Fruit fly (Drosophila melanogaster) whole organism, embryonic: ENCODE results near the gene dpp.

Experiments used
- ATbp ChIP-seq: fragments of 200-800 bp; sonication (Bioruptor generic); optimal IDR thresholded peaks from 2 replicates; lab custom pipeline; 2017; ENCODE audit warnings: missing biosample characterization, mild to moderate bottlenecking, missing genetic modification characterization, missing genetic modification reagents
- BtbVII ChIP-seq: fragments of 200-800 bp; sonication (Bioruptor generic); optimal IDR thresholded peaks from 3 replicates; lab custom pipeline; 2017; ENCODE audit warnings: missing biosample characterization, mild to moderate bottlenecking, missing genetic modification characterization
- CG11504 ChIP-seq: fragments of 200-800 bp; sonication (Bioruptor generic); optimal IDR thresholded peaks from 3 replicates; lab custom pipeline; 2019; ENCODE audit warnings: missing biosample characterization, mild to moderate bottlenecking, missing genetic modification characterization, moderate library complexity
- CG12769 ChIP-seq: fragments of 200-800 bp; sonication (Bioruptor generic); optimal IDR thresholded peaks from 2 replicates; lab custom pipeline; 2019; ENCODE audit warnings: missing biosample characterization, mild to moderate bottlenecking, missing genetic modification characterization, moderate library complexity
- CG13424 ChIP-seq: fragments of 200-800 bp; sonication (Bioruptor generic); optimal IDR thresholded peaks from 2 replicates; lab custom pipeline; 2019; ENCODE audit warnings: missing biosample characterization, mild to moderate bottlenecking, missing genetic modification characterization, moderate library complexity
- CG15269 ChIP-seq: fragments of 200-800 bp; sonication (Bioruptor generic); optimal IDR thresholded peaks from 2 replicates; lab custom pipeline; 2018; ENCODE audit warnings: missing biosample characterization, mild to moderate bottlenecking, missing genetic modification characterization, moderate library complexity
- CG17328 ChIP-seq: fragments of 200-800 bp; sonication (Bioruptor generic); IDR thresholded peaks from 2 replicates; pipeline ENCODE4 v1.3.6; 2022; ENCODE audit warnings: missing biosample characterization, missing genetic modification characterization
- CG17359 ChIP-seq: fragments of 200-800 bp; sonication (Bioruptor generic); optimal IDR thresholded peaks from 3 replicates; lab custom pipeline; 2018; ENCODE audit warnings: missing biosample characterization, mild to moderate bottlenecking, missing genetic modification characterization, moderate library complexity
- CG17385 ChIP-seq: fragments of 200-800 bp; sonication (Bioruptor generic); optimal IDR thresholded peaks from 3 replicates; lab custom pipeline; 2018; ENCODE audit warnings: missing biosample characterization, mild to moderate bottlenecking, missing genetic modification characterization
- CG18599 ChIP-seq: fragments of 200-800 bp; sonication (Bioruptor generic); optimal IDR thresholded peaks from 3 replicates; lab custom pipeline; 2017; ENCODE audit warnings: missing biosample characterization, missing genetic modification characterization, mild to moderate bottlenecking, moderate library complexity, missing genetic modification reagents
- CG2678 ChIP-seq: fragments of 200-800 bp; sonication (Bioruptor generic); optimal IDR thresholded peaks from 3 replicates; lab custom pipeline; 2019; ENCODE audit warnings: missing biosample characterization, mild to moderate bottlenecking, missing genetic modification characterization, moderate library complexity
- CG31388 ChIP-seq: fragments of 200-800 bp; sonication (Bioruptor generic); optimal IDR thresholded peaks from 2 replicates; lab custom pipeline; 2016; ENCODE audit warnings: missing biosample characterization, missing genetic modification characterization
- CG3838 ChIP-seq: fragments of 200-800 bp; sonication (Bioruptor generic); optimal IDR thresholded peaks from 3 replicates; lab custom pipeline; 2016; ENCODE audit warnings: missing biosample characterization, missing genetic modification characterization
- CG6689 ChIP-seq: fragments of 200-800 bp; sonication (Bioruptor generic); IDR thresholded peaks from 2 replicates; pipeline ENCODE4 v1.3.6; 2022; ENCODE audit warnings: missing biosample characterization, missing genetic modification characterization
- CG7357 ChIP-seq: fragments of 200-800 bp; sonication (Bioruptor generic); IDR thresholded peaks from 3 replicates; pipeline ENCODE4 v1.3.6; 2022; ENCODE audit warnings: missing biosample characterization, missing genetic modification characterization
- CG7556 ChIP-seq: fragments of 200-800 bp; sonication (Bioruptor generic); optimal IDR thresholded peaks from 2 replicates; lab custom pipeline; 2017; ENCODE audit warnings: missing biosample characterization, mild to moderate bottlenecking, missing genetic modification characterization
- CG7839 ChIP-seq: fragments of 200-800 bp; sonication (Bioruptor generic); optimal IDR thresholded peaks from 3 replicates; lab custom pipeline; 2018; ENCODE audit warnings: missing biosample characterization, mild to moderate bottlenecking, missing genetic modification characterization, moderate library complexity
- Fer1 ChIP-seq: fragments of 200-800 bp; sonication (Bioruptor generic); optimal IDR thresholded peaks from 2 replicates; lab custom pipeline; 2017; ENCODE audit warnings: missing biosample characterization, mild to moderate bottlenecking, missing genetic modification characterization
- Fer3 ChIP-seq: fragments of 200-800 bp; sonication (Bioruptor generic); optimal IDR thresholded peaks from 2 replicates; lab custom pipeline; 2018; ENCODE audit warnings: missing biosample characterization, mild to moderate bottlenecking, missing genetic modification characterization, moderate library complexity
- Hmx ChIP-seq: fragments of 200-800 bp; sonication (Bioruptor generic); optimal IDR thresholded peaks from 2 replicates; lab custom pipeline; 2016; ENCODE audit warnings: missing biosample characterization, missing genetic modification characterization
- Hr39 ChIP-seq: fragments of >200 bp; optimal IDR thresholded peaks from 2 replicates; lab custom pipeline; 2017
- Hr51 ChIP-seq, 2 experiments: fragments of 200-800 bp; sonication (Bioruptor generic); optimal IDR thresholded peaks; 2 replicates in 1 of 2; 3 replicates in 1 of 2; lab custom pipeline; 2016 to 2018; ENCODE audit warnings: missing biosample characterization in 2 of 2, missing genetic modification characterization in 2 of 2, mild to moderate bottlenecking in 1 of 2, moderate library complexity in 1 of 2
- Med ChIP-seq: fragments of 200-800 bp; sonication (Bioruptor generic); peaks from one replicate; lab custom pipeline; 2016; ENCODE audit warnings: missing biosample characterization, missing genetic modification characterization, mild to moderate bottlenecking, inconsistent platforms, moderate library complexity
- Nf-YB ChIP-seq: fragments of 200-800 bp; sonication (Bioruptor generic); optimal IDR thresholded peaks from 3 replicates; lab custom pipeline; 2019; ENCODE audit warnings: missing biosample characterization, mild to moderate bottlenecking, missing genetic modification characterization, moderate library complexity
- PHDP ChIP-seq: fragments of 200-800 bp; sonication (Bioruptor generic); optimal IDR thresholded peaks from 3 replicates; lab custom pipeline; 2018; ENCODE audit warnings: missing biosample characterization, mild to moderate bottlenecking, missing genetic modification characterization, moderate library complexity
- Sox102F ChIP-seq: fragments of 200-800 bp; sonication (Bioruptor generic); optimal IDR thresholded peaks from 2 replicates; lab custom pipeline; 2018; ENCODE audit warnings: missing biosample characterization, mild to moderate bottlenecking, missing genetic modification characterization, moderate library complexity
- Spps ChIP-seq: fragments of 200-800 bp; sonication (Bioruptor generic); optimal IDR thresholded peaks from 2 replicates; lab custom pipeline; 2018; ENCODE audit warnings: missing biosample characterization, mild to moderate bottlenecking, missing genetic modification characterization
- Xrp1 ChIP-seq: fragments of 200-800 bp; sonication (Bioruptor generic); IDR thresholded peaks from 2 replicates; pipeline ENCODE4 v1.3.6; 2022; ENCODE audit warnings: missing biosample characterization, missing genetic modification characterization
- bsh ChIP-seq, 2 experiments: fragments of 200-800 bp; sonication (Bioruptor generic); optimal IDR thresholded peaks; 2 replicates each; lab custom pipeline; 2017 to 2018; ENCODE audit warnings: mild to moderate bottlenecking in 2 of 2, missing biosample characterization in 2 of 2, missing genetic modification characterization in 2 of 2, moderate library complexity in 1 of 2
- dmrt99B ChIP-seq: fragments of 200-800 bp; sonication (Bioruptor generic); optimal IDR thresholded peaks from 2 replicates; lab custom pipeline; 2018; ENCODE audit warnings: missing biosample characterization, mild to moderate bottlenecking, missing genetic modification characterization, moderate library complexity
- ems ChIP-seq: fragments of 200-800 bp; sonication (Bioruptor generic); optimal IDR thresholded peaks from 3 replicates; lab custom pipeline; 2016; ENCODE audit warnings: missing biosample characterization, missing genetic modification characterization
- exex ChIP-seq: fragments of 200-800 bp; sonication (Bioruptor generic); optimal IDR thresholded peaks from 4 replicates; lab custom pipeline; 2018; ENCODE audit warnings: missing biosample characterization, mild to moderate bottlenecking, missing genetic modification characterization, moderate library complexity
- fd96Cb ChIP-seq: fragments of 200-800 bp; sonication (Bioruptor generic); optimal IDR thresholded peaks from 2 replicates; lab custom pipeline; 2018; ENCODE audit warnings: missing biosample characterization, mild to moderate bottlenecking, missing genetic modification characterization, moderate library complexity
- gem ChIP-seq: fragments of 200-800 bp; sonication (Bioruptor generic); optimal IDR thresholded peaks from 2 replicates; lab custom pipeline; 2019; ENCODE audit warnings: missing biosample characterization, mild to moderate bottlenecking, missing genetic modification characterization, moderate library complexity
- hkb ChIP-seq, 2 experiments: fragments of 200-800 bp in 1 of 2; fragments of >200 bp in 1 of 2; sonication (Bioruptor generic) in 1 of 2; IDR thresholded peaks in 1 of 2; optimal IDR thresholded peaks in 1 of 2; 2 replicates each; pipeline versions ENCODE4 v1.3.6 to Lab custom; 2017 to 2022; ENCODE audit warnings: missing biosample characterization in 1 of 2, missing genetic modification characterization in 1 of 2
- inv ChIP-seq: fragments of 200-800 bp; sonication (Bioruptor generic); IDR thresholded peaks from 2 replicates; pipeline ENCODE4 v1.3.6; 2022; ENCODE audit warnings: missing biosample characterization, missing genetic modification characterization; ENCODE audit not compliant: partially characterized antibody
- kay ChIP-seq: fragments of 200-800 bp; sonication (Bioruptor generic); optimal IDR thresholded peaks from 2 replicates; lab custom pipeline; 2016; ENCODE audit warnings: missing biosample characterization, missing genetic modification characterization
- lab ChIP-seq: fragments of 200-800 bp; sonication (Bioruptor generic); optimal IDR thresholded peaks from 3 replicates; lab custom pipeline; 2017; ENCODE audit warnings: missing biosample characterization, missing genetic modification characterization, mild to moderate bottlenecking, moderate library complexity, missing genetic modification reagents
- lbe ChIP-seq: fragments of 200-800 bp; sonication (Bioruptor generic); optimal IDR thresholded peaks from 2 replicates; lab custom pipeline; 2016; ENCODE audit warnings: missing biosample characterization, mild to moderate bottlenecking, missing genetic modification characterization
- onecut ChIP-seq: fragments of 200-800 bp; sonication (Bioruptor generic); IDR thresholded peaks from 2 replicates; pipeline ENCODE4 v1.3.6; 2022; ENCODE audit warnings: missing biosample characterization, missing genetic modification characterization
- org-1 ChIP-seq: fragments of 200-800 bp; sonication (Bioruptor generic); optimal IDR thresholded peaks from 2 replicates; lab custom pipeline; 2017; ENCODE audit warnings: missing biosample characterization, missing genetic modification characterization
- peb ChIP-seq: fragments of 200-800 bp; sonication (Bioruptor generic); IDR thresholded peaks from 2 replicates; pipeline ENCODE4 v1.3.6; 2022; ENCODE audit warnings: missing biosample characterization, missing genetic modification characterization
- ranshi ChIP-seq: fragments of 200-800 bp; sonication (Bioruptor generic); IDR thresholded peaks from 2 replicates; pipeline ENCODE4 v1.3.6; 2022; ENCODE audit warnings: missing biosample characterization, missing genetic modification characterization
- row ChIP-seq: fragments of 200-800 bp; sonication (Bioruptor generic); IDR thresholded peaks from 3 replicates; pipeline ENCODE4 v1.3.6; 2022; ENCODE audit warnings: missing biosample characterization, missing genetic modification characterization
- salm ChIP-seq: fragments of 200-800 bp; sonication (Bioruptor generic); optimal IDR thresholded peaks from 2 replicates; lab custom pipeline; 2018; ENCODE audit warnings: missing biosample characterization, mild to moderate bottlenecking, missing genetic modification characterization
- schlank ChIP-seq: fragments of 200-800 bp; sonication (Bioruptor generic); optimal IDR thresholded peaks from 2 replicates; lab custom pipeline; 2018; ENCODE audit warnings: missing biosample characterization, mild to moderate bottlenecking, missing genetic modification characterization
- sens ChIP-seq: fragments of 200-800 bp; sonication (Bioruptor generic); peaks from one replicate; lab custom pipeline; 2016; ENCODE audit warnings: missing biosample characterization, missing genetic modification characterization
- trem ChIP-seq: fragments of 200-800 bp; optimal IDR thresholded peaks from 3 replicates; lab custom pipeline; 2019; ENCODE audit warnings: missing biosample characterization, mild to moderate bottlenecking, missing genetic modification characterization, moderate library complexity
- vnd ChIP-seq: fragments of 200-800 bp; sonication (Bioruptor generic); IDR thresholded peaks from 3 replicates; pipeline ENCODE4 v1.3.6; 2022; ENCODE audit warnings: missing biosample characterization, missing genetic modification characterization; ENCODE audit not compliant: partially characterized antibody
- vvl ChIP-seq: fragments of 200-800 bp; sonication (Bioruptor generic); IDR thresholded peaks from 2 replicates; pipeline ENCODE4 v1.3.6; 2022; ENCODE audit warnings: missing biosample characterization, missing genetic modification characterization

The dpp gene

DNA sequence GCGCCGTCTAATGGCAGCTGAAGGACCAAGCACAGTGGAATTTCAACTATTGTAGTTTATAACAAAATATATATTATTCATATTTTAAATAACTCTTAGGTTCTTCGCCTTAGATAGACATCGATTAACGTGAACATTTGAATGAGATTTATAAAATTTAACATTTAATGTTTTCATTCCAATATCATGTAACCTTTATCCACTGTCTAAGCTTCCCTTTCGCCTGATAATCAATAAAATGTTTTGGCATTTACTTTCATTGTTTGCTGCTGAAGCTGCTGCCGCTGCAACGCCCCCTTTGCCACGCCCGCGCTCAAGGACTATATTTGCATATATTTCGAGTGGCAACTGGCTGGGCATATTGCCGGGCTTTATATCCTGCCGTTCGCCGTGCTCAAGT, 33.3 kb upstream of the dpp start:
- TF ChIP-seq lab (GFP tag; lab: Kevin White, UChicago) (peak; percentile 35), CG11504 (tag; lab: Kevin White, UChicago) (peak; percentile 40), row (GFP tag; lab: Robert Waterston, UW) (peak; percentile 47; the same call in 2 of the 3 replicates), Hr51 (GFP tag; optimal IDR thresholded peaks at IDR 0.05; lab: Kevin White, UChicago) (peak in 1 of 2 experiments; percentile 6), CG2678 (tag; lab: Kevin White, UChicago) (peak; percentile 36), dmrt99B (tag; lab: Kevin White, UChicago) (peak; percentile 38), salm (tag; lab: Kevin White, UChicago) (no peak), Xrp1 (0 out of 2 replicates have a peak, but pooled peaks have one; percentile 9), inv (no peak), onecut (GFP tag; lab: Robert Waterston, UW) (peak; percentile 54), hkb (optimal IDR thresholded peaks at IDR 0.05; lab: Kevin White, UChicago) (no peak), hkb (GFP tag; IDR thresholded peaks at IDR 0.05; lab: Robert Waterston, UW) (no peak), sens (GFP tag; lab: Kevin White, UChicago) (peak; percentile 6), CG18599 (peak; percentile 48), CG12769 (tag; lab: Kevin White, UChicago) (no peak), gem (tag; lab: Kevin White, UChicago) (peak; percentile 40), Spps (tag; lab: Kevin White, UChicago) (no peak), CG6689 (GFP tag; lab: Robert Waterston, UW) (0 out of 2 replicates have a peak, but pooled peaks have one; percentile 14), Fer1 (peak; percentile 18), vnd (no peak), CG17328 (peak; percentile 45; the same call in 1 of the 2 replicates), exex (no peak), ATbp (GFP tag; lab: Kevin White, UChicago) (peak; percentile 3), CG7556 (GFP tag; lab: Kevin White, UChicago) (peak; percentile 16), Med (peak; percentile 70), Sox102F (peak; percentile 37), CG13424 (peak; percentile 10), vvl (GFP tag; lab: Robert Waterston, UW) (peak; percentile 27; the same call in 1 of the 2 replicates), CG7839 (tag; lab: Kevin White, UChicago) (peak; percentile 8), bsh (GFP tag; optimal IDR thresholded peaks at IDR 0.05; lab: Kevin White, UChicago) (peak in 1 of 2 experiments; percentile 23), Hr39 (no peak), PHDP (tag; lab: Kevin White, UChicago) (peak; percentile 4), CG17359 (tag; lab: Kevin White, UChicago) (peak; percentile 7), CG15269 (tag; lab: Kevin White, UChicago) (peak; percentile 3), ranshi (GFP tag; lab: Robert Waterston, UW) (no peak)

DNA sequence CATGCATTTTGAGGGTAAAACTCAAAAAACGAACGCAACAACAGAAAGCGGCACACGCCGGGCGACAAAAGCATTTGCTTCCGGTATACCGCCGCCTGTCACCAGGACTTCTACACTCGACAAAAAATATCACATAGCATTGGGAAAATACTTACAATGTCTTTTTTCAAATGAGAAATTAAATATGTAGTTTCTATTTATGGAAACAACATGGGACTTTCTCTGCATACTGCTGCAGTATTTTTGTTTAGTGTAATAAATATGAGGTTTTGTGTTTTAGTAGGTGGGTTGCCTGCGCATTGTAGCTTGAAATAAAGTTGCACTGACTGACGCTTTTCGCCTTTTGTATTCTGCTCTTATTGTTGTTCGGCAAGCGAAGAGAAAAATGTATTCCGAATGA, 31.1 kb upstream of the dpp start:
- TF ChIP-seq fd96Cb (tag; lab: Kevin White, UChicago) (peak; percentile 5), kay (GFP tag; lab: Kevin White, UChicago) (no peak), schlank (tag; lab: Kevin White, UChicago) (no peak), Hmx (GFP tag; lab: Kevin White, UChicago) (no peak), BtbVII (no peak), Fer3 (tag; lab: Kevin White, UChicago) (no peak), Sox102F (peak; percentile 3), CG31388 (GFP tag; lab: Kevin White, UChicago) (no peak), CG7839 (tag; lab: Kevin White, UChicago) (peak; percentile 14), trem (tag; lab: Kevin White, UChicago) (no peak), CG17385 (GFP tag; lab: Kevin White, UChicago) (no peak), CG11504 (tag; lab: Kevin White, UChicago) (peak; percentile 36), org-1 (GFP tag; lab: Kevin White, UChicago) (no peak), peb (no peak), CG3838 (GFP tag; lab: Kevin White, UChicago) (no peak), CG7357 (GFP tag; lab: Robert Waterston, UW) (no peak), lbe (GFP tag; lab: Kevin White, UChicago) (no peak), ems (GFP tag; lab: Kevin White, UChicago) (no peak), Nf-YB (no peak)
